Worm (Caenorhabditis elegans) whole organism, young adult: ENCODE results near the gene gpla-1.

Source experiments
- F37B4.10 ChIP-seq: fragments of 200-800 bp; sonication (Bioruptor generic); IDR thresholded peaks from 2 replicates; pipeline ENCODE4 v1.3.6; 2022; ENCODE audit warnings: missing genetic modification characterization, missing compliant biosample characterization
- F49E8.2 ChIP-seq: sonication (generic microtip); optimal IDR thresholded peaks from 3 replicates; lab custom pipeline; 2017; ENCODE audit warnings: missing genetic modification characterization, mild to moderate bottlenecking, missing compliant biosample characterization, antibody characterized with exemption, moderate library complexity; ENCODE audit not compliant: insufficient read depth
- F57C9.4 ChIP-seq: sonication (generic microtip); optimal IDR thresholded peaks from 2 replicates; lab custom pipeline; 2017; ENCODE audit warnings: mild to moderate bottlenecking, missing genetic modification characterization, missing compliant biosample characterization
- K11D2.4 ChIP-seq: fragments of 200-800 bp; sonication (Bioruptor generic); IDR thresholded peaks from 2 replicates; pipeline ENCODE4 v1.3.6; 2022; ENCODE audit warnings: missing genetic modification reagents, missing genetic modification characterization, missing compliant biosample characterization
- K12H6.12 ChIP-seq: fragments of 200-800 bp; sonication (Bioruptor generic); optimal IDR thresholded peaks from 2 replicates; lab custom pipeline; 2018; ENCODE audit warnings: mild to moderate bottlenecking, missing genetic modification characterization, missing compliant biosample characterization
- Y53F4B.3 ChIP-seq: fragments of 200-800 bp; sonication (Bioruptor generic); IDR thresholded peaks from 2 replicates; pipeline ENCODE4 v1.3.6; 2022; ENCODE audit warnings: missing genetic modification reagents, missing genetic modification characterization, missing compliant biosample characterization
- Y67H2A.10 ChIP-seq: fragments of 200-800 bp; sonication (Bioruptor generic); conservative IDR thresholded peaks from 2 replicates; pipeline ENCODE4 v1.3.6; 2022; ENCODE audit warnings: missing genetic modification reagents, missing genetic modification characterization, missing compliant biosample characterization
- akir-1 ChIP-seq: fragments of 200-800 bp; sonication (Bioruptor generic); optimal IDR thresholded peaks from 2 replicates; lab custom pipeline; 2018; ENCODE audit warnings: mild to moderate bottlenecking, missing genetic modification characterization, moderate library complexity, missing compliant biosample characterization
- aptf-2 ChIP-seq: fragments of 200-800 bp; sonication (Bioruptor generic); conservative IDR thresholded peaks from 2 replicates; pipeline ENCODE4 v1.3.6; 2022; ENCODE audit warnings: missing genetic modification reagents, missing genetic modification characterization, missing compliant biosample characterization
- atf-7 ChIP-seq: sonication (generic microtip); optimal IDR thresholded peaks from 2 replicates; lab custom pipeline; 2017; ENCODE audit warnings: mild to moderate bottlenecking, missing genetic modification characterization, missing compliant biosample characterization
- attf-3 ChIP-seq: fragments of 200-800 bp; sonication (Bioruptor generic); conservative IDR thresholded peaks from 2 replicates; pipeline ENCODE4 v1.3.6; 2022; ENCODE audit warnings: missing genetic modification reagents, missing genetic modification characterization, missing compliant biosample characterization
- attf-5 ChIP-seq: fragments of 200-800 bp; sonication (Bioruptor generic); optimal IDR thresholded peaks from 2 replicates; lab custom pipeline; 2018; ENCODE audit warnings: mild to moderate bottlenecking, missing genetic modification characterization, missing compliant biosample characterization
- attf-6 ChIP-seq: fragments of 200-800 bp; sonication (Bioruptor generic); IDR thresholded peaks from 2 replicates; pipeline ENCODE4 v1.3.6; 2022; ENCODE audit warnings: missing genetic modification reagents, missing genetic modification characterization, missing compliant biosample characterization
- ccch-3 ChIP-seq: fragments of 200-800 bp; sonication (Bioruptor generic); optimal IDR thresholded peaks from 2 replicates; lab custom pipeline; 2018; ENCODE audit warnings: mild to moderate bottlenecking, missing genetic modification characterization, missing compliant biosample characterization
- ceh-100 ChIP-seq: fragments of 200-800 bp; sonication (Bioruptor generic); IDR thresholded peaks from 2 replicates; pipeline ENCODE4 v1.3.6; 2022; ENCODE audit warnings: missing genetic modification reagents, missing genetic modification characterization, missing compliant biosample characterization
- ceh-27 ChIP-seq: fragments of 200-800 bp; sonication (Bioruptor generic); optimal IDR thresholded peaks from 2 replicates; lab custom pipeline; 2018; ENCODE audit warnings: mild to moderate bottlenecking, missing genetic modification characterization, moderate library complexity, missing compliant biosample characterization
- die-1 ChIP-seq: sonication (generic microtip); optimal IDR thresholded peaks from 2 replicates; lab custom pipeline; 2016; ENCODE audit warnings: missing genotype, mild to moderate bottlenecking, missing genetic modification characterization, missing compliant biosample characterization
- efl-1 ChIP-seq: fragments of 150-350 bp; optimal IDR thresholded peaks from 2 replicates; lab custom pipeline; 2014; ENCODE audit warnings: missing biosample characterization, missing genetic modification reagents, missing genetic modification characterization
- hsf-1 ChIP-seq: fragments of 200-800 bp; sonication (Bioruptor generic); IDR thresholded peaks from 2 replicates; pipeline ENCODE4 v1.3.6; 2022; ENCODE audit warnings: missing genetic modification reagents, missing genetic modification characterization, missing compliant biosample characterization
- lag-1 ChIP-seq: fragments of 200-800 bp; sonication (Bioruptor generic); IDR thresholded peaks from 2 replicates; pipeline ENCODE4 v1.3.6; 2022; ENCODE audit warnings: missing genetic modification reagents, missing genetic modification characterization, missing compliant biosample characterization
- lin-35 ChIP-seq, 3 experiments: fragments of 150-350 bp in 2 of 3; sonication (generic microtip) in 1 of 3; optimal IDR thresholded peaks; 2 replicates each; lab custom pipeline; 2014 to 2018; ENCODE audit warnings: missing biosample characterization in 3 of 3, missing genetic modification characterization in 3 of 3, missing genetic modification reagents in 3 of 3
- lsy-27 ChIP-seq: sonication (generic microtip); optimal IDR thresholded peaks from 2 replicates; lab custom pipeline; 2017; ENCODE audit warnings: missing genetic modification characterization, mild to moderate bottlenecking, missing compliant biosample characterization, antibody characterized with exemption, missing genotype, borderline replicate concordance; ENCODE audit not compliant: insufficient read depth
- madf-10 ChIP-seq: sonication (generic microtip); optimal IDR thresholded peaks from 2 replicates; lab custom pipeline; 2016; ENCODE audit warnings: mild to moderate bottlenecking, missing genetic modification characterization, missing compliant biosample characterization
- madf-6 ChIP-seq: fragments of 200-800 bp; sonication (Bioruptor generic); IDR thresholded peaks from 2 replicates; pipeline ENCODE4 v1.3.6; 2022; ENCODE audit warnings: missing genetic modification reagents, missing genetic modification characterization, missing compliant biosample characterization
- nfya-1 ChIP-seq: sonication (generic microtip); optimal IDR thresholded peaks from 2 replicates; lab custom pipeline; 2017; ENCODE audit warnings: antibody characterized with exemption, missing compliant biosample characterization, missing genetic modification characterization, borderline replicate concordance; ENCODE audit not compliant: insufficient read depth
- nfyb-1 ChIP-seq: fragments of 200-800 bp; sonication (Bioruptor generic); IDR thresholded peaks from 2 replicates; pipeline ENCODE4 v1.3.6; 2022; ENCODE audit warnings: missing genetic modification reagents, missing genetic modification characterization, missing compliant biosample characterization
- nhr-120 ChIP-seq: fragments of 200-800 bp; sonication (Bioruptor generic); IDR thresholded peaks from 2 replicates; pipeline ENCODE4 v1.3.6; 2022; ENCODE audit warnings: missing genetic modification characterization, missing compliant biosample characterization
- nhr-179 ChIP-seq: sonication (generic microtip); optimal IDR thresholded peaks from 2 replicates; lab custom pipeline; 2016; ENCODE audit warnings: mild to moderate bottlenecking, missing genetic modification characterization, missing compliant biosample characterization
- nhr-27 ChIP-seq: fragments of 200-800 bp; sonication (Bioruptor generic); optimal IDR thresholded peaks from 2 replicates; lab custom pipeline; 2018; ENCODE audit warnings: mild to moderate bottlenecking, missing genetic modification characterization, moderate library complexity, missing compliant biosample characterization
- nhr-80 ChIP-seq: sonication (generic microtip); optimal IDR thresholded peaks from 2 replicates; lab custom pipeline; 2016; ENCODE audit warnings: missing genetic modification characterization, missing compliant biosample characterization
- snpc-3.4 ChIP-seq: sonication (generic microtip); optimal IDR thresholded peaks from 2 replicates; lab custom pipeline; 2017; ENCODE audit warnings: missing genetic modification characterization, mild to moderate bottlenecking, missing compliant biosample characterization, antibody characterized with exemption, moderate library complexity, missing genotype, missing genetic modification reagents
- snpc-4 ChIP-seq, 5 experiments: fragments of 150-350 bp in 1 of 5; sonication (generic microtip) in 4 of 5; optimal IDR thresholded peaks; 2 replicates each; lab custom pipeline; 2014 to 2018; ENCODE audit warnings: missing genetic modification characterization in 5 of 5, missing biosample characterization in 3 of 5, antibody characterized with exemption in 2 of 5, mild to moderate bottlenecking in 2 of 5, missing compliant biosample characterization in 2 of 5, missing genotype in 2 of 5, moderate library complexity in 2 of 5, missing genetic modification reagents in 1 of 5
- somi-1 ChIP-seq: fragments of 200-800 bp; sonication (Bioruptor generic); optimal IDR thresholded peaks from 2 replicates; lab custom pipeline; 2018; ENCODE audit warnings: mild to moderate bottlenecking, missing genetic modification characterization, missing compliant biosample characterization
- unc-130 ChIP-seq: sonication (generic microtip); optimal IDR thresholded peaks from 2 replicates; lab custom pipeline; 2016; ENCODE audit warnings: missing genetic modification reagents, missing genetic modification characterization, missing compliant biosample characterization
- xnd-1 ChIP-seq: sonication (generic microtip); optimal IDR thresholded peaks from 2 replicates; lab custom pipeline; 2016; ENCODE audit warnings: missing genotype, missing genetic modification reagents, missing genetic modification characterization, missing compliant biosample characterization
- ztf-18 ChIP-seq: sonication (generic microtip); optimal IDR thresholded peaks from 2 replicates; lab custom pipeline; 2016; ENCODE audit warnings: missing genotype, mild to moderate bottlenecking, missing genetic modification characterization, missing compliant biosample characterization
- ztf-25 ChIP-seq: fragments of 200-800 bp; sonication (Bioruptor generic); IDR thresholded peaks from 2 replicates; pipeline ENCODE4 v1.3.6; 2022; ENCODE audit warnings: missing genetic modification reagents, missing genetic modification characterization, missing compliant biosample characterization
- ztf-28 ChIP-seq: fragments of 200-800 bp; sonication (Bioruptor generic); IDR thresholded peaks from 2 replicates; pipeline ENCODE4 v1.3.6; 2022; ENCODE audit warnings: missing genetic modification reagents, missing genetic modification characterization, missing compliant biosample characterization
- ztf-3 ChIP-seq: fragments of 200-800 bp; sonication (Bioruptor generic); optimal IDR thresholded peaks from 2 replicates; lab custom pipeline; 2018; ENCODE audit warnings: mild to moderate bottlenecking, missing genetic modification characterization, missing compliant biosample characterization
- ztf-6 ChIP-seq: fragments of 200-800 bp; sonication (Bioruptor generic); IDR thresholded peaks from 2 replicates; pipeline ENCODE4 v1.3.6; 2022; ENCODE audit warnings: missing genetic modification reagents, missing genetic modification characterization, missing compliant biosample characterization

Gene gpla-1

DNA sequence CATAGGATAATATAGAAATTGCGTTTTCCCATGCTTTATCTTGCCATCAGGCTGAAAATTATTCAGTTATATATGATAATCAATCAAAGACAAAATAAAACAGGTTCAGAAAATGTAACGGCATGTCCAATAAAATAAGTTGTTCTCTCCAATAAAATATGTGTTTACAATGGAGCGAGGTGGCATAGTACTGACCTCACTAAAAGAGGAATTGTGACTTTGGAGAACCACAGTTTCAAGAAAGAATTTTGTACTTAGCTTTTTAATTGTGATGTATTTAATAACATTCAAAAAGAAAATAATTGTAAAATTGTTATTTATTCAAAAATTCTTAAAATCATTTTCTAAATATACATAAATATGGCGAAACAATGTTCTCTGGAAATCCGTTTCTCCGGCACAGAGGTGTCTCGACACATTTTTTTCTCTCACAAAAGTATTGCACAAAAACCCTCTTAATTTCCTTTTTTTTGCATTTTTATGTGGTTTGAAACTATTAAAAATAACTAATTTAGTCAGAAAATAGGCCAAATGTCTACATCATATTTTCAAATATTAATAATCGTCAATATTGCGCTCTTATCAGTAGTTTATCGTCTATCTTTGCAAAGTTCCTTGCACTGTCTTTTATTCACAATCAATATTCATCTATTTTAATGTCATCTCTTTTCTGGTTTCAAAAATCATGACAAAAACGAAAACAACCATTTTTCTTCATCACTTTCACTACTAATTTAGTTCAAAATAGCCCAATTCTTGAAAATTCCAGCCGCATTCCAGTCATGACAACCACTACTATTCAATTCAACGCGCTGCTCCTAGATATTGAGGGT is 4.2 kb downstream of the gpla-1 start, which contains the start of the genes aman-2 and F58H1.3:
aman-2 (minus strand) TSS at position 51 of the 833 bp plus-strand sequence.
F58H1.3 (plus strand) TSS at position 783 of the 833 bp plus-strand sequence.
- TF ChIP-seq akir-1 (GFP tag; lab: Kevin White, UChicago) (peak; percentile 29), madf-10 (tag; lab: Kevin White, UChicago) (peak; percentile 1), F49E8.2 (tag; lab: Kevin White, UChicago) (peak; percentile 18), K12H6.12 (peak; percentile 44), nhr-179 (tag; lab: Kevin White, UChicago) (no peak), nhr-80 (tag; lab: Kevin White, UChicago) (peak; percentile 1), lin-35 (GFP tag; optimal IDR thresholded peaks at IDR 0.05; lab: Kevin White, UChicago) (no peak), ceh-100 (GFP tag; lab: Robert Waterston, UW) (peak; percentile 91), snpc-4 (GFP tag; optimal IDR thresholded peaks at IDR 0.05; lab: Kevin White, UChicago) (no peak), snpc-4 (tag; optimal IDR thresholded peaks at IDR 0.05; lab: Kevin White, UChicago) (peak in 1 of 4 experiments; percentile 50), snpc-3.4 (no peak), ceh-27 (GFP tag; lab: Kevin White, UChicago) (peak; percentile 50), attf-3 (GFP tag; lab: Robert Waterston, UW) (peak; percentile 30; the same call in 1 of the 2 replicates), attf-5 (peak; percentile 46), ztf-25 (GFP tag; lab: Robert Waterston, UW) (0 out of 2 replicates have a peak, but pooled peaks have one; percentile 40), nfya-1 (no peak), ztf-3 (GFP tag; lab: Kevin White, UChicago) (no peak), ccch-3 (GFP tag; lab: Kevin White, UChicago) (peak; percentile 9), F37B4.10 (GFP tag; lab: Robert Waterston, UW) (no peak), ztf-18 (tag; lab: Kevin White, UChicago) (peak; percentile 13)

DNA sequence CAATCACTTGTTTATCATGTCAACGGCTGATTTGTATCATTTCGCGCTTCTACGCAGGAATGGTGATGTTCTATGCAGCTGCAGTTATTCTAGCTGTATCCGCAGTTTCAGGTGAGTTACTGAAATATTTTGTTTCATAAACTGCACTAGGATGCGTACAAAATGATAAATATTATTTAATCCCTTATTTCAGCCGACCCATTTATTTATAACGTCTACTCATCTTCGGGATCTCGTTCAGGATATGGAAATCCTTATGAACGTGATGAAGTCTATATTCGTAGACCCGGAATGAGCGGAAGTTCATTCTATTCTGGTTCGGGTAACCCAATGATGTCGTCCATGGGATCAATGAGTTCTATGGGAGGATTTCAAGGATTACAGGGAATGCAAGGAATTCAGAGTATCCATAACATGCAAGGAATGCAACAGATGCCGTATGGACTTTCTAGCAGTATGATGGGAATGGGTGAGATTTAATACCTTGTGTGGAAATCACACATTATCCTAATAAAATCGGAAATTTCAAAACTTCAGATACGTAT is 8.5 kb downstream of the gpla-1 start, which contains the start of gene F58H1.2:
F58H1.2 (plus strand) TSS at position 51 of the 545 bp plus-strand sequence.
- TF ChIP-seq Y67H2A.10 (GFP tag; lab: Robert Waterston, UW) (no peak), unc-130 (GFP tag; lab: Kevin White, UChicago) (no peak), ztf-28 (GFP tag; lab: Robert Waterston, UW) (no peak), nfyb-1 (no peak), nhr-120 (no peak), snpc-3.4 (no peak), lag-1 (GFP tag; lab: Robert Waterston, UW) (no peak), Y53F4B.3 (no peak), lsy-27 (tag; lab: Kevin White, UChicago) (no peak), somi-1 (GFP tag; lab: Kevin White, UChicago) (no peak), xnd-1 (tag; lab: Kevin White, UChicago) (no peak), die-1 (tag; lab: Kevin White, UChicago) (no peak)

DNA sequence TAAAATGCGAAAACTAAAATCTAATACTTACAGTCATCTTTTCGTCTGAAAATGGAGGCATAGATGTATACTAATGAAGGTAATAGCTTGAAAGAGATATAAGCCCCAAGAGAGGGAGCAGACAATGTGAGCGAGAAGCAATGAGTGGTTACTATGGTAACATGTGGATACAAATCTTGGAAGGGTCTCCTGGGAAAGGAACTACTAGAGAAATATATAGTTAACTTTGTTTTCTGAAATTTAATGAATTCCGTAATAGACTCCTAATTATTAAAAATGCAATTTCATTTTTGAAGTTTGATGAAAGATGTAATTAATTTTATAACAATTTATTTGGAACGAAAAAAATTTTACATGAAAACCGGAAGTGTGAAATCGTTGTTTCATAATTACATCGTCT is 10.3 kb downstream of the gpla-1 start, which contains the start of gene osm-6:
osm-6 (minus strand) TSS at position 101 of the 400 bp plus-strand sequence.
- no peak for TF ChIP-seq madf-6
- no peak for TF ChIP-seq F57C9.4 (tag; lab: Kevin White, UChicago)
- TF ChIP-seq madf-10 (tag; lab: Kevin White, UChicago) = no peak
- TF ChIP-seq snpc-4 (GFP tag; optimal IDR thresholded peaks at IDR 0.05; lab: Kevin White, UChicago) = no peak
- TF ChIP-seq snpc-4 (tag; optimal IDR thresholded peaks at IDR 0.05; lab: Kevin White, UChicago) = no peak
- no peak for TF ChIP-seq aptf-2
- TF ChIP-seq efl-1 (GFP tag; lab: Kevin White, UChicago) = no peak
- no peak for TF ChIP-seq ztf-6 (GFP tag; lab: Robert Waterston, UW)
- no peak for TF ChIP-seq hsf-1 (GFP tag; lab: Robert Waterston, UW)
- TF ChIP-seq atf-7 (tag; lab: Kevin White, UChicago) = no peak
- TF ChIP-seq nhr-27 (tag; lab: Kevin White, UChicago) = no peak
- TF ChIP-seq ztf-3 (GFP tag; lab: Kevin White, UChicago) = no peak
- no peak for TF ChIP-seq attf-6
- no peak for TF ChIP-seq K11D2.4 (GFP tag; lab: Robert Waterston, UW)
